Fruit fly (Drosophila melanogaster) whole organism, pupa: Measurements from ENCODE around the gene CG31697.
A peak's percentile ranks its signal among the peaks of the same experiment; 100 is the strongest.

Source experiments
- CG10348 ChIP-seq: fragments of 200-800 bp; sonication (Bioruptor generic); IDR thresholded peaks from 2 replicates; pipeline ENCODE4 v1.3.6; 2022; ENCODE audit warnings: missing biosample characterization, missing genetic modification characterization
- CG12605 ChIP-seq: fragments of 200-800 bp; sonication (Bioruptor generic); IDR thresholded peaks from 2 replicates; pipeline ENCODE4 v1.3.6; 2022; ENCODE audit warnings: missing biosample characterization, missing genetic modification characterization
- CG13204 ChIP-seq: fragments of 200-800 bp; sonication (Bioruptor generic); optimal IDR thresholded peaks from 2 replicates; lab custom pipeline; 2018; ENCODE audit warnings: missing biosample characterization, mild to moderate bottlenecking, missing genetic modification characterization, moderate library complexity
- CG14655 ChIP-seq: fragments of 200-800 bp; sonication (Bioruptor generic); optimal IDR thresholded peaks from 3 replicates; lab custom pipeline; 2017; ENCODE audit warnings: mild to moderate bottlenecking, missing biosample characterization, missing genetic modification reagents, missing genetic modification characterization
- CG15710 ChIP-seq: fragments of 200-800 bp; sonication (Bioruptor generic); optimal IDR thresholded peaks from 2 replicates; lab custom pipeline; 2018; ENCODE audit warnings: missing biosample characterization, mild to moderate bottlenecking, missing genetic modification characterization, moderate library complexity
- CG17806 ChIP-seq: fragments of 200-800 bp; sonication (Bioruptor generic); optimal IDR thresholded peaks from 2 replicates; lab custom pipeline; 2018; ENCODE audit warnings: missing biosample characterization, mild to moderate bottlenecking, missing genetic modification characterization, moderate library complexity
- CG32121 ChIP-seq: fragments of 200-800 bp; sonication (Bioruptor generic); IDR thresholded peaks from 2 replicates; pipeline ENCODE4 v1.3.6; 2022; ENCODE audit warnings: missing biosample characterization, missing genetic modification characterization
- CG34367 ChIP-seq: fragments of 200-800 bp; sonication (Bioruptor generic); optimal IDR thresholded peaks from 2 replicates; lab custom pipeline; 2018; ENCODE audit warnings: missing biosample characterization, mild to moderate bottlenecking, missing genetic modification characterization
- CG4496 ChIP-seq: fragments of 200-800 bp; sonication (Bioruptor generic); IDR thresholded peaks from 3 replicates; pipeline ENCODE4 v1.3.6; 2022; ENCODE audit warnings: missing biosample characterization, missing genetic modification characterization
- CG8159 ChIP-seq: fragments of 200-800 bp; sonication (Bioruptor generic); optimal IDR thresholded peaks from 3 replicates; lab custom pipeline; 2018; ENCODE audit warnings: missing biosample characterization, mild to moderate bottlenecking, missing genetic modification characterization, moderate library complexity
- CG8301 ChIP-seq: fragments of 200-800 bp; sonication (Bioruptor generic); optimal IDR thresholded peaks from 2 replicates; lab custom pipeline; 2018; ENCODE audit warnings: missing biosample characterization, mild to moderate bottlenecking, missing genetic modification characterization
- CG9948 ChIP-seq: fragments of 200-800 bp; sonication (Bioruptor generic); optimal IDR thresholded peaks from 2 replicates; lab custom pipeline; 2018; ENCODE audit warnings: missing biosample characterization, mild to moderate bottlenecking, missing genetic modification characterization, moderate library complexity
- D1 ChIP-seq: fragments of 200-800 bp; sonication (Bioruptor generic); optimal IDR thresholded peaks from 2 replicates; lab custom pipeline; 2018; ENCODE audit warnings: missing biosample characterization, mild to moderate bottlenecking, missing genetic modification characterization, moderate library complexity
- EcR ChIP-seq: fragments of 200-800 bp; sonication (Bioruptor generic); optimal IDR thresholded peaks from 3 replicates; lab custom pipeline; 2019; ENCODE audit warnings: missing biosample characterization, missing genetic modification characterization, mild to moderate bottlenecking, moderate library complexity, missing genetic modification reagents
- Ets98B ChIP-seq: fragments of 200-800 bp; sonication (Bioruptor generic); IDR thresholded peaks from 2 replicates; pipeline ENCODE4 v1.3.6; 2022; ENCODE audit warnings: missing biosample characterization, missing genetic modification characterization
- Pif1A ChIP-seq: fragments of 200-800 bp; sonication (Bioruptor generic); optimal IDR thresholded peaks from 3 replicates; lab custom pipeline; 2016; ENCODE audit warnings: missing biosample characterization, missing genetic modification characterization
- Pif1B ChIP-seq: fragments of 200-800 bp; sonication (Bioruptor generic); optimal IDR thresholded peaks from 3 replicates; lab custom pipeline; 2016; ENCODE audit warnings: missing biosample characterization, missing genetic modification characterization
- Snoo ChIP-seq: fragments of 200-800 bp; sonication (Bioruptor generic); optimal IDR thresholded peaks from 3 replicates; lab custom pipeline; 2017; ENCODE audit warnings: missing biosample characterization, mild to moderate bottlenecking, missing genetic modification characterization, inconsistent platforms
- fd96Ca ChIP-seq: fragments of 200-800 bp; sonication (Bioruptor generic); IDR thresholded peaks from 3 replicates; pipeline ENCODE4 v1.3.6; 2022; ENCODE audit warnings: missing biosample characterization, missing genetic modification characterization
- gl ChIP-seq: fragments of 200-800 bp; sonication (Bioruptor generic); optimal IDR thresholded peaks from 2 replicates; lab custom pipeline; 2018; ENCODE audit warnings: missing biosample characterization, mild to moderate bottlenecking, missing genetic modification characterization
- rn ChIP-seq: fragments of 200-800 bp; sonication (Bioruptor generic); IDR thresholded peaks from 2 replicates; pipeline ENCODE4 v1.3.6; 2022; ENCODE audit warnings: missing biosample characterization, missing genetic modification characterization

Gene CG31697

DNA sequence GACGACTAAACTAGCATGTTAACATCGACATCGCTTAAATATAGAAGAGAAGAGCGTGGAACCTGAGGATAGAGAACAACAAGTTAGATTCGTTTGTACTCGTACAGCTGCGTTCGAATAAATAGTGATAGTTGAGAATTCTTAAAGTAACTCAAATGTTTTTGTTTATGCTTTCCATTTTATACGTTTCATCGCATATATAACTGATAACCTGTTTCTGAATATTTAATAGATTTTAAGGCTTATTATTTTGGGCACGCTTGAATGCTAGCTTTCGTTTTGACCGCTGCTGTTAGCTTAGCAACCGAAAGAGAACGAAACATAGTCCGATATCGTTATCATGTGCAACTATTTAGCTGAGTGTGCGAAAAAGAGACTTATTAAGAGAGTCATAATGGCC, 6.9 kb upstream of the CG31697 start:
- TF ChIP-seq CG17806 (tag; lab: Kevin White, UChicago) (peak; percentile 97), Snoo (tag; lab: Kevin White, UChicago) (peak; percentile 70), CG8159 (peak; percentile 94), fd96Ca (GFP tag; lab: Robert Waterston, UW) (peak; percentile 99), EcR (GFP tag; lab: Kevin White, UChicago) (peak; percentile 30), CG10348 (peak; percentile 96), CG12605 (GFP tag; lab: Robert Waterston, UW) (peak; percentile 99), CG8301 (tag; lab: Kevin White, UChicago) (peak; percentile 100), CG9948 (tag; lab: Kevin White, UChicago) (peak; percentile 97), rn (GFP tag; lab: Robert Waterston, UW) (peak; percentile 97), CG13204 (peak; percentile 88), Ets98B (GFP tag; lab: Robert Waterston, UW) (peak; percentile 99), D1 (no peak), CG4496 (GFP tag; lab: Robert Waterston, UW) (peak; percentile 99), CG15710 (tag; lab: Kevin White, UChicago) (peak; percentile 97), CG32121 (GFP tag; lab: Robert Waterston, UW) (peak; percentile 99), gl (peak; percentile 91), Pif1B (GFP tag; lab: Kevin White, UChicago) (peak; percentile 98), CG14655 (GFP tag; lab: Kevin White, UChicago) (peak; percentile 99), CG34367 (peak; percentile 95), Pif1A (peak; percentile 98)

DNA sequence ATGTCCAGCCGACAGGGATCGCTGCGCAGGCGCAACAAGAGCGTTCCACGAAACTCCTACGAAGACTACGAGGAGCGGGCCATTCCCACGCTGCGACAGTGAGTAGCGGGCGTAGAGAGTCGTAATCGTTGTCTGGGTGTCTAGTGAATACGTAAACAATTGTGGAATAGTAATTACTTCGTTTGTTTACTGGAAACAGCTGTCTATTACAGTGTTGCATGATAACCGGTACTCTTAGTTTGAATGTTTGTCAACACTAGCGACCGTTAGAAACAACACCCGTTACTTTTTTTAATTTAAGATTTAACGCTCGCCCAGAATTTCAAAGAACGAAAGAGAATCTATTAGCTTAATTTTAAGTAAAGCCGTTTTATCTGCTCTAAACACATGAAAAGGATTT, 5.2 kb upstream of the CG31697 start, which contains the start of gene CG10165:
Gene CG10165 (minus strand): TSS at position 214 of the 400 bp plus-strand sequence.
- TF ChIP-seq CG12605 (GFP tag; lab: Robert Waterston, UW) (no peak), Snoo (tag; lab: Kevin White, UChicago) (no peak), CG14655 (GFP tag; lab: Kevin White, UChicago) (no peak), rn (GFP tag; lab: Robert Waterston, UW) (no peak), CG9948 (tag; lab: Kevin White, UChicago) (no peak), CG34367 (no peak), Pif1A (no peak), CG32121 (GFP tag; lab: Robert Waterston, UW) (no peak), CG8301 (tag; lab: Kevin White, UChicago) (no peak), D1 (no peak), CG13204 (no peak), CG8159 (no peak), Pif1B (GFP tag; lab: Kevin White, UChicago) (no peak), CG15710 (tag; lab: Kevin White, UChicago) (no peak), CG4496 (GFP tag; lab: Robert Waterston, UW) (no peak), CG10348 (no peak)

DNA sequence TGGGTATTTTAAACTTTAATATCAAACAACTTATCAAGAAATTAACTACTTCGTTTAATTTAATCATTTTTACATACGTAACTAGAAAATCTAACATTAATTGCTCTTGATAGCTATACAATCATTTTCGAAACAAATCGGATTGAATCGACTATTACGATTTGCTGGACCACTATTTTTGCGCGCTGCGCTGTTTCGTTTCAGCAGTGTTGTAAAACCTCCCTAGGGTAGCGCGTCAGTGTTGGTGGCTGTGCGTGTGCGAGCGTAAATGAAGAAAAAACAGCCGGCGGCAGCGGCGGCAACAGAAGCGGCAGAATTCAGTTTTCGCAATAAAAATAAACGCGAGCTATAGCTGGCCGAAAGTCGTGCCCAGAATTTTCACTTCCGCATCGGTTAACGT, 2.0 kb upstream of the CG31697 start, which contains the start of gene CG33116:
Gene CG33116 (plus strand): TSS at position 233 of the 400 bp plus-strand sequence.
- TF ChIP-seq CG15710 (tag; lab: Kevin White, UChicago) (peak; percentile 76), CG32121 (GFP tag; lab: Robert Waterston, UW) (peak; percentile 90), CG4496 (GFP tag; lab: Robert Waterston, UW) (peak; percentile 91), Pif1A (peak; percentile 86), CG8301 (tag; lab: Kevin White, UChicago) (peak; percentile 85), rn (GFP tag; lab: Robert Waterston, UW) (0 out of 2 replicates have a peak, but pooled peaks have one; percentile 52), CG14655 (GFP tag; lab: Kevin White, UChicago) (peak; percentile 87), CG13204 (peak; percentile 63), CG12605 (GFP tag; lab: Robert Waterston, UW) (peak; percentile 63), fd96Ca (GFP tag; lab: Robert Waterston, UW) (peak; percentile 86), Pif1B (GFP tag; lab: Kevin White, UChicago) (peak; percentile 78), CG17806 (tag; lab: Kevin White, UChicago) (peak; percentile 70), CG8159 (peak; percentile 79), EcR (GFP tag; lab: Kevin White, UChicago) (no peak), CG10348 (peak; percentile 51; the same call in 1 of the 2 replicates), Ets98B (GFP tag; lab: Robert Waterston, UW) (peak; percentile 83), D1 (peak; percentile 65), gl (peak; percentile 31), CG34367 (peak; percentile 59), Snoo (tag; lab: Kevin White, UChicago) (peak; percentile 76), CG9948 (tag; lab: Kevin White, UChicago) (peak; percentile 76)

DNA sequence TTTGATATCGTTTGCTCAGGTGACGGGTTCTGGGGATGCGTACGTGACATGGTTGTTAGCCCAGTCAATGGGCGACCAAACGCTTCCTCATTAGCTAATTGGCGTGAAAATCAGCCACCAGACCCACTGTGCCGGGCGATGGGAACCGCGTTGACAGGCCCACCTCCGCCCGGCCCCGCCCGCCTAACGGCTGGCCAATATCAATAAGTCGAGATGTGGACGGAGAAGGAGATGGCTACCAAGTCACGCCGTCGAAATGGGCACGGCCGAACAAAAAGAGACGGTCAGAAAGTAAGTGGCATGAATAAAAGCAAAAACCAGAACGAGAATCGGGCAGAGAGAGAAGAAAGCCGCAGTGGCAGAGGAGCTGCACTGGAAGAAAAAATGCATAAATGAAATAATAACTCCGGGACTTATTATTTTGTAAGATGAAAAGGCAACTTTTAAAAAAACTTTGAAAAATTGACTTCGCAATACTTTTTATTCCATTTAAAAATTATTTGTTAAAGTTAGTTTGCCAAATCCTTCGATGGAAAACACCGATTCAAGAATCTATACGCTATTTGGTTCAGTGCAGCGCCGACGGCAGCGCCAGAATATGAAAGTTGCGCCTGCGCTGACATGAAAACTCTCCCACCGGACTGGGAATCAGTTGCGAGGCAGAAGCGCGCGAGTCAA, 2.7 kb downstream of the CG31697 start, which contains the start of gene CG13082:
Gene CG13082 (plus strand): TSS at position 647 of the 678 bp plus-strand sequence.
- peak; percentile 83 for TF ChIP-seq CG8159
- TF ChIP-seq CG8301 (tag; lab: Kevin White, UChicago), result peak; percentile 97
- peak; percentile 75 for TF ChIP-seq CG9948 (tag; lab: Kevin White, UChicago)
- TF ChIP-seq CG14655 (GFP tag; lab: Kevin White, UChicago), result peak; percentile 97
- TF ChIP-seq CG12605 (GFP tag; lab: Robert Waterston, UW), result peak; percentile 75
- peak; percentile 44 for TF ChIP-seq CG13204
- peak; percentile 93 for TF ChIP-seq Snoo (tag; lab: Kevin White, UChicago)
- TF ChIP-seq D1, result no peak
- TF ChIP-seq Pif1B (GFP tag; lab: Kevin White, UChicago), result peak; percentile 89
- TF ChIP-seq CG10348, result no peak
- peak; percentile 83 for TF ChIP-seq Ets98B (GFP tag; lab: Robert Waterston, UW)
- TF ChIP-seq gl, result no peak
- peak; percentile 85 for TF ChIP-seq Pif1A
- TF ChIP-seq EcR (GFP tag; lab: Kevin White, UChicago), result peak; percentile 11
- TF ChIP-seq fd96Ca (GFP tag; lab: Robert Waterston, UW), result peak; percentile 81
- TF ChIP-seq rn (GFP tag; lab: Robert Waterston, UW), result no peak
- peak; percentile 72 for TF ChIP-seq CG17806 (tag; lab: Kevin White, UChicago)
- peak; percentile 56 for TF ChIP-seq CG34367
- peak; percentile 49 for TF ChIP-seq CG32121 (GFP tag; lab: Robert Waterston, UW)
- TF ChIP-seq CG15710 (tag; lab: Kevin White, UChicago), result peak; percentile 79
- peak; percentile 83 for TF ChIP-seq CG4496 (GFP tag; lab: Robert Waterston, UW)
